Worm (Caenorhabditis elegans) whole organism, mixed stage, embryonic: Measurements from ENCODE around the gene prp-40.

ENCODE experiments used
- blmp-1 ChIP-seq: fragments of 150-350 bp; optimal IDR thresholded peaks from 2 replicates; lab custom pipeline; 2014; ENCODE audit warnings: missing biosample characterization, missing genetic modification characterization
- elt-1 ChIP-seq: sonication (generic microtip); optimal IDR thresholded peaks from 2 replicates; lab custom pipeline; 2017; ENCODE audit warnings: missing genetic modification characterization, mild to moderate bottlenecking, missing compliant biosample characterization, antibody characterized with exemption, moderate library complexity, borderline replicate concordance; ENCODE audit not compliant: insufficient read depth
- elt-3 ChIP-seq: fragments of 150-350 bp; optimal IDR thresholded peaks from 2 replicates; lab custom pipeline; 2014; ENCODE audit warnings: missing biosample characterization, missing genetic modification characterization
- nhr-237 ChIP-seq: fragments of 150-350 bp; optimal IDR thresholded peaks from 2 replicates; lab custom pipeline; 2014; ENCODE audit warnings: missing biosample characterization, missing genetic modification characterization
- ztf-11 ChIP-seq: fragments of 150-350 bp; optimal IDR thresholded peaks from 2 replicates; lab custom pipeline; 2014; ENCODE audit warnings: missing biosample characterization, missing genetic modification characterization

- TF ChIP-seq elt-1 (no peak), blmp-1 (tag; lab: Kevin White, UChicago) (no peak), nhr-237 (tag; lab: Kevin White, UChicago) (no peak), ztf-11 (tag; lab: Kevin White, UChicago) (no peak), elt-3 (tag; lab: Kevin White, UChicago) (no peak)
These were observed 49.4 kb upstream of the prp-40 start for ce11 chrIII:9472464-9472863.
